Fruit fly (Drosophila melanogaster): ENCODE measurements around the gene CG4572.

The CG4572 gene

dm6 chr3R:19858017-19858659 is 6.1 kb downstream of the CG4572 start (continued):
- TF ChIP-seq CG15011 (GFP tag; optimal IDR thresholded peaks at IDR 0.05) (peak; percentile 12), CG7357 (GFP tag; IDR thresholded peaks at IDR 0.05) (no peak), ftz-f1 (GFP tag; optimal IDR thresholded peaks at IDR 0.05) (no peak), gce (GFP tag; IDR thresholded peaks at IDR 0.05) (no peak), CG15514 (GFP tag; optimal IDR thresholded peaks at IDR 0.05) (no peak), CG17186 (GFP tag; optimal IDR thresholded peaks at IDR 0.05) (no peak), CG34422 (GFP tag; IDR thresholded peaks at IDR 0.05) (no peak), danr (GFP tag; IDR thresholded peaks at IDR 0.05) (no peak), CG11723 (GFP tag; optimal IDR thresholded peaks at IDR 0.05) (no peak), CG13296 (GFP tag; optimal IDR thresholded peaks at IDR 0.05) (peak; percentile 29), shn (GFP tag; optimal IDR thresholded peaks at IDR 0.05) (no peak), gcm2 (GFP tag; optimal IDR thresholded peaks at IDR 0.05) (no peak), CG13424 (tag; optimal IDR thresholded peaks at IDR 0.05) (no peak), E2f1 (GFP tag; IDR thresholded peaks at IDR 0.05) (no peak), Ets65A (GFP tag) (peak; percentile 83), mld (GFP tag; IDR thresholded peaks at IDR 0.05; ENCODE audit: partially characterized antibody) (no peak), Hey (tag; optimal IDR thresholded peaks at IDR 0.05) (no peak), CG12155 (GFP tag; optimal IDR thresholded peaks at IDR 0.05) (no peak), cg (GFP tag; optimal IDR thresholded peaks at IDR 0.05) (no peak), CG30403 (GFP tag; optimal IDR thresholded peaks at IDR 0.05) (no peak), Deaf1 (tag; optimal IDR thresholded peaks at IDR 0.05) (no peak), pros (GFP tag; optimal IDR thresholded peaks at IDR 0.05) (no peak), ind (GFP tag; optimal IDR thresholded peaks at IDR 0.05) (no peak), CG7556 (GFP tag; optimal IDR thresholded peaks at IDR 0.05) (no peak), vfl (GFP tag; optimal IDR thresholded peaks at IDR 0.05) (no peak), maf-S (GFP tag; optimal IDR thresholded peaks at IDR 0.05) (peak; percentile 10), Adf1 (GFP tag; IDR thresholded peaks at IDR 0.05) (peak; percentile 44; the same call in 1 of the 2 replicates), CG4854 (GFP tag; optimal IDR thresholded peaks at IDR 0.05) (peak; percentile 33), her (GFP tag; optimal IDR thresholded peaks at IDR 0.05) (peak; percentile 9), CG18599 (GFP tag; optimal IDR thresholded peaks at IDR 0.05) (peak; percentile 81), CG9437 (GFP tag; optimal IDR thresholded peaks at IDR 0.05) (no peak), hb (GFP tag; IDR thresholded peaks at IDR 0.05; ENCODE audit: partially characterized antibody) (no peak), kay (GFP tag; optimal IDR thresholded peaks at IDR 0.05) (peak; percentile 1), Hsf (GFP tag; optimal IDR thresholded peaks at IDR 0.05) (no peak), repo (GFP tag; optimal IDR thresholded peaks at IDR 0.05) (peak; percentile 12), lab (GFP tag; optimal IDR thresholded peaks at IDR 0.05) (peak; percentile 86), Gug (GFP tag; IDR thresholded peaks at IDR 0.05) (no peak), CG34224 (GFP tag; IDR thresholded peaks at IDR 0.05; ENCODE audit: partially characterized antibody) (no peak), Doc2 (GFP tag; IDR thresholded peaks at IDR 0.05) (no peak), Six4 (GFP tag; optimal IDR thresholded peaks at IDR 0.05) (no peak), CG17912 (GFP tag; optimal IDR thresholded peaks at IDR 0.05) (no peak), CG3847 (GFP tag; IDR thresholded peaks at IDR 0.05) (no peak), HHEX (GFP tag; optimal IDR thresholded peaks at IDR 0.05) (no peak), CG5180 (GFP tag; optimal IDR thresholded peaks at IDR 0.05) (peak; percentile 31), CG5953 (GFP tag; IDR thresholded peaks at IDR 0.05) (0 out of 2 replicates have a peak, but pooled peaks have one; percentile 6), CG8944 (GFP tag; optimal IDR thresholded peaks at IDR 0.05) (no peak), ab (GFP tag; optimal IDR thresholded peaks at IDR 0.05) (no peak), CG2199 (GFP tag; IDR thresholded peaks at IDR 0.05) (0 out of 3 replicates have a peak, but pooled peaks have one; percentile 40), CG6791 (GFP tag; IDR thresholded peaks at IDR 0.05; ENCODE audit: partially characterized antibody) (no peak), gro (GFP tag; optimal IDR thresholded peaks at IDR 0.05) (peak; percentile 8)
